Worm (Caenorhabditis elegans): Measurements from ENCODE around the gene sqst-2.

DNA sequence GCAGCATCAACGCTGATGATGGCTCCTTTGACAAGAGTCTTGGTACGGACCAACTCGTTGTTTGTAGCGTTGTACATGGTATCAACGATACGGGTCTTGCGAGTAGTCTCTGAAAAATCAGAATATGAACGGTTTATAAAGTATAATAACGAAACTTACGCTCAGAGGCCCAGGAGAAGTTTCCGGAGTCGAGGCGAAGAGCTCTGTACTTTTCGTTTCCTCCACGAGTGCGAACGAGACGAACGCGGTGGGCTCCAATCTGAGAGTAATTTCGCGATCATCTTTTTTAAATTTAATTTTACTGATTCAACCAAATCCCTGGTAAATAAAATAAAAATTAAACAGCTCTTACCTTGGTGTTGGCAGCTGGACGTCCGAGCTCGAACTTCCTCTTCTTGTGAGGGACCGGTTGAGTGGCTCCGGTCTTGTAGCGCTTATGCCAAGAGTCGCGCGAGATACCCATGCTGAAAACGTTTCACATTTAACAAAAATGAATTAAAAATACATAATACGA is 15.3 kb downstream of the sqst-2 start, which contains the start of gene rps-8:
- no peak for TF ChIP-seq ama-1 (optimal IDR thresholded peaks at IDR 0.05)
- no peak for TF ChIP-seq flt-1 (GFP tag; IDR thresholded peaks at IDR 0.05)
- no peak for TF ChIP-seq aly-1 (tag; optimal IDR thresholded peaks at IDR 0.05)
- TF ChIP-seq F13C5.2 (tag; optimal IDR thresholded peaks at IDR 0.05) = no peak
- TF ChIP-seq sea-1 (GFP tag; conservative IDR thresholded peaks at IDR 0.05) = no peak
- no peak for TF ChIP-seq tbx-11 (GFP tag; IDR thresholded peaks at IDR 0.05)
- TF ChIP-seq hmg-4 (GFP tag; optimal IDR thresholded peaks at IDR 0.05) = no peak
- no peak for TF ChIP-seq B0310.2 (tag; optimal IDR thresholded peaks at IDR 0.05)
- TF ChIP-seq tbx-37 (GFP tag; conservative IDR thresholded peaks at IDR 0.05) = no peak
- TF ChIP-seq hmbx-1 (tag; optimal IDR thresholded peaks at IDR 0.05) = no peak
- TF ChIP-seq ceh-13 (GFP tag; optimal IDR thresholded peaks at IDR 0.05) = no peak

All from whole organism, early embryonic.